Fruit fly (Drosophila melanogaster) whole organism, adult: ENCODE measurements around the gene mld.

ENCODE experiments used
- CG11617 ChIP-seq: fragments of 200-800 bp; sonication (Bioruptor generic); optimal IDR thresholded peaks from 2 replicates; lab custom pipeline; 2017; ENCODE audit warnings: mild to moderate bottlenecking, missing biosample characterization, missing genetic modification reagents, missing genetic modification characterization
- CG12768 ChIP-seq: fragments of 200-800 bp; sonication (Bioruptor generic); optimal IDR thresholded peaks from 2 replicates; lab custom pipeline; 2017; ENCODE audit warnings: missing biosample characterization, missing genetic modification characterization, mild to moderate bottlenecking, moderate library complexity, missing genetic modification reagents
- CG14711 ChIP-seq: fragments of 200-800 bp; sonication (Bioruptor generic); optimal IDR thresholded peaks from 2 replicates; lab custom pipeline; 2018; ENCODE audit warnings: missing biosample characterization, mild to moderate bottlenecking, missing genetic modification characterization, moderate library complexity
- CG1620 ChIP-seq: fragments of 200-800 bp; sonication (Bioruptor generic); optimal IDR thresholded peaks from 2 replicates; lab custom pipeline; 2016; ENCODE audit warnings: missing biosample characterization, missing genetic modification characterization
- CG33017 ChIP-seq: fragments of 200-800 bp; sonication (Bioruptor generic); optimal IDR thresholded peaks from 2 replicates; lab custom pipeline; 2018; ENCODE audit warnings: missing biosample characterization, mild to moderate bottlenecking, missing genetic modification characterization, moderate library complexity
- CG5204 ChIP-seq: fragments of 200-800 bp; sonication (Bioruptor generic); optimal IDR thresholded peaks from 2 replicates; lab custom pipeline; 2016; ENCODE audit warnings: missing biosample characterization, missing genetic modification characterization
- CG7045 ChIP-seq: fragments of 200-800 bp; sonication (Bioruptor generic); optimal IDR thresholded peaks from 2 replicates; lab custom pipeline; 2017; ENCODE audit warnings: missing biosample characterization, mild to moderate bottlenecking, missing genetic modification characterization
- CG7101 ChIP-seq: fragments of 200-800 bp; sonication (Bioruptor generic); optimal IDR thresholded peaks from 2 replicates; lab custom pipeline; 2018; ENCODE audit warnings: missing biosample characterization, mild to moderate bottlenecking, missing genetic modification characterization, moderate library complexity
- Clk ChIP-seq: fragments of 200-800 bp; sonication (Bioruptor generic); optimal IDR thresholded peaks from 2 replicates; lab custom pipeline; 2017; ENCODE audit warnings: missing biosample characterization, missing genetic modification characterization
- Crg-1 ChIP-seq: fragments of 200-800 bp; sonication (Bioruptor generic); optimal IDR thresholded peaks from 2 replicates; lab custom pipeline; 2016; ENCODE audit warnings: missing biosample characterization, missing genetic modification characterization
- Hr96 ChIP-seq: fragments of 200-800 bp; sonication (Bioruptor generic); optimal IDR thresholded peaks from 2 replicates; lab custom pipeline; 2016; ENCODE audit warnings: missing biosample characterization, missing genetic modification characterization
- Mnt ChIP-seq: fragments of 200-800 bp; sonication (Bioruptor generic); optimal IDR thresholded peaks from 2 replicates; lab custom pipeline; 2016; ENCODE audit warnings: missing biosample characterization, mild to moderate bottlenecking, missing genetic modification characterization
- bab1 ChIP-seq: fragments of 200-800 bp; sonication (Bioruptor generic); optimal IDR thresholded peaks from 3 replicates; lab custom pipeline; 2019; ENCODE audit warnings: missing biosample characterization, mild to moderate bottlenecking, missing genetic modification characterization, moderate library complexity
- cic ChIP-seq: fragments of 200-800 bp; sonication (Bioruptor generic); optimal IDR thresholded peaks from 2 replicates; lab custom pipeline; 2017; ENCODE audit warnings: missing biosample characterization, mild to moderate bottlenecking, missing genetic modification characterization, moderate library complexity
- cnc ChIP-seq, 2 experiments: fragments of >200 bp; optimal IDR thresholded peaks; 2 replicates each; lab custom pipeline; 2017
- kay ChIP-seq: fragments of 200-800 bp; sonication (Bioruptor generic); peaks from one replicate; lab custom pipeline; 2016; ENCODE audit warnings: missing biosample characterization, missing genetic modification characterization, borderline replicate concordance
- ovo ChIP-seq: fragments of 200-800 bp; sonication (Bioruptor generic); optimal IDR thresholded peaks from 2 replicates; lab custom pipeline; 2016; ENCODE audit warnings: missing biosample characterization, missing genetic modification characterization
- pad ChIP-seq: fragments of 200-800 bp; sonication (Bioruptor generic); optimal IDR thresholded peaks from 3 replicates; lab custom pipeline; 2017; ENCODE audit warnings: missing biosample characterization, missing genetic modification characterization, mild to moderate bottlenecking, moderate library complexity, missing genetic modification reagents
- tj ChIP-seq: fragments of 200-800 bp; sonication (Bioruptor generic); optimal IDR thresholded peaks from 3 replicates; lab custom pipeline; 2017; ENCODE audit warnings: missing biosample characterization, mild to moderate bottlenecking, missing genetic modification characterization, moderate library complexity
- toe ChIP-seq: fragments of 200-800 bp; sonication (Bioruptor generic); optimal IDR thresholded peaks from 2 replicates; lab custom pipeline; 2016; ENCODE audit warnings: missing biosample characterization, missing genetic modification characterization

mld gene

DNA sequence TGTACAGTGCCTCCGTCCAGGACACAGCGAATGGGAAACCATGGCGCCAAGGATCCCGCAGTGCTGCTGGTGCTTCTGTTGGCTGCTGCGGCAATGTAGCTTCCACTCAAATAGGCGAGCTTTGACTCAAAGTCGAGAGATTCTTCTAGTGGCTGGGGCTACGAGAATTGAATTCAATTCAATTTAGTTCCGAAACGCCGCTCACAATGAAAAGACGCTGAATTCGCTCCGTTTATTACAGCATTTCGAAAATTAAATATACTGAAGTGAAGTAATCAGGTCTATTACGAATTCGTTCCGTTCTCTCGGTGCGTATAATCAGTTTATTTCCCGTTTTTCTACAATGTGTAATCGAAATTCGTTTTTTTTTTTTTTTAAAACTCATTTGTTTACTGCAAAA, 36.6 kb upstream of the mld start:
- TF ChIP-seq CG12768 (no peak), cic (GFP tag; lab: Kevin White, UChicago) (peak; percentile 31)

DNA sequence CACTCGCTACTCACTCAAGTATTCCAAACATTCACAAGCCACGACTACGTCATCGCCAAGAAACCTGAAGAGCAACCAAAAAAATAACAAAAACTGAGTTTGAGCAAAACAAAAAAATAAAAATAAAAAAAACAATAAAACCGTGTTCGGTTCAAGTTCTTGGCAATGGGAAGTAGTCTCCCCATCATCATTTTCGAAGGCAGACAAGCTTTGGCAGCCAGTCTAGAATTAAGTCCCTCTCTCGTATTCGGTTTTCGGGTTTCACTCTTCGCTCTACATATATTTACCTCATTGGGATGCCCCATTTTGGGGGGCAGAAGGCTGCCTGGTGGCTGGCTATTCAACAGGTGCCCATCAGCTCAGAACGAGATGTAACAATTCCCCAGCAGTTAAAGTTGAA, 35.6 kb upstream of the mld start:
- TF ChIP-seq Mnt (no peak), CG33017 (tag; lab: Kevin White, UChicago) (no peak)

- TF ChIP-seq CG7101 (tag; lab: Kevin White, UChicago), result no peak
- TF ChIP-seq bab1 (GFP tag; lab: Kevin White, UChicago), result no peak
- TF ChIP-seq toe (GFP tag; lab: Kevin White, UChicago), result no peak
- TF ChIP-seq CG11617, result no peak
- no peak for TF ChIP-seq Mnt
- no peak for TF ChIP-seq cnc (optimal IDR thresholded peaks at IDR 0.05; lab: Kevin White, UChicago)
- TF ChIP-seq pad (GFP tag; lab: Kevin White, UChicago), result no peak
- TF ChIP-seq kay (GFP tag; lab: Kevin White, UChicago), result no peak
- TF ChIP-seq cic (GFP tag; lab: Kevin White, UChicago), result no peak
- no peak for TF ChIP-seq ovo
- TF ChIP-seq CG7045 (GFP tag; lab: Kevin White, UChicago), result no peak
- TF ChIP-seq Clk (GFP tag; lab: Kevin White, UChicago), result no peak
- no peak for TF ChIP-seq CG5204 (GFP tag; lab: Kevin White, UChicago)
- no peak for TF ChIP-seq CG12768
- TF ChIP-seq CG33017 (tag; lab: Kevin White, UChicago), result no peak
- no peak for TF ChIP-seq Hr96 (GFP tag; lab: Kevin White, UChicago)
- no peak for TF ChIP-seq Crg-1 (GFP tag; lab: Kevin White, UChicago)
- no peak for TF ChIP-seq tj (GFP tag; lab: Kevin White, UChicago)
- TF ChIP-seq CG14711, result no peak
Measured at dm6 chr3R:24550802-24551391, 34.6 kb upstream of the mld start.

- TF ChIP-seq CG11617, result no peak
- TF ChIP-seq Hr96 (GFP tag; lab: Kevin White, UChicago), result no peak
- no peak for TF ChIP-seq pad (GFP tag; lab: Kevin White, UChicago)
- TF ChIP-seq Crg-1 (GFP tag; lab: Kevin White, UChicago), result no peak
- no peak for TF ChIP-seq Mnt
- TF ChIP-seq cic (GFP tag; lab: Kevin White, UChicago), result no peak
- no peak for TF ChIP-seq Clk (GFP tag; lab: Kevin White, UChicago)
- TF ChIP-seq CG7101 (tag; lab: Kevin White, UChicago), result no peak
- no peak for TF ChIP-seq toe (GFP tag; lab: Kevin White, UChicago)
- no peak for TF ChIP-seq bab1 (GFP tag; lab: Kevin White, UChicago)
- no peak for TF ChIP-seq CG12768
- no peak for TF ChIP-seq cnc (optimal IDR thresholded peaks at IDR 0.05; lab: Kevin White, UChicago)
- TF ChIP-seq CG7045 (GFP tag; lab: Kevin White, UChicago), result no peak
Measured at dm6 chr3R:24555150-24555549, 30.3 kb upstream of the mld start.

DNA sequence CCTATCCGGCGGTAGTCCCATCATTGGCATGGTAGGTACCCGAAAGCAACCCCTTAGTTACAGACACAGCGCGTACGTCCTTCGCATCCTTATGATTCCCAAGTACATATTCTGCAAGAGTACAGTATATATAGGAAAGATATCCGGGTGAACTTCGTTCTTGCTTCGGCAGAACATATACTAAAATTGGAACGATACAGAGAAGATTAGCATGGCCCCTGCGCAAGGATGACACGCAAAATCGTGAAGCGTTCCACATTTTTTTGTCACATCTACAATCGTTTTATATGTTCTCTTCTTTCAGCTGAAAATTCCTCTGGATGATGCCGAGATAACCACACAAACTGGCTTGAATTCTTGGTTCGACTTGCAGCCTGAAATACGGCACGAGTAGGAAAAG, 29.5 kb upstream of the mld start:
- TF ChIP-seq CG1620 (GFP tag; lab: Kevin White, UChicago), result no peak
- peak; percentile 27 for TF ChIP-seq kay (GFP tag; lab: Kevin White, UChicago)

DNA sequence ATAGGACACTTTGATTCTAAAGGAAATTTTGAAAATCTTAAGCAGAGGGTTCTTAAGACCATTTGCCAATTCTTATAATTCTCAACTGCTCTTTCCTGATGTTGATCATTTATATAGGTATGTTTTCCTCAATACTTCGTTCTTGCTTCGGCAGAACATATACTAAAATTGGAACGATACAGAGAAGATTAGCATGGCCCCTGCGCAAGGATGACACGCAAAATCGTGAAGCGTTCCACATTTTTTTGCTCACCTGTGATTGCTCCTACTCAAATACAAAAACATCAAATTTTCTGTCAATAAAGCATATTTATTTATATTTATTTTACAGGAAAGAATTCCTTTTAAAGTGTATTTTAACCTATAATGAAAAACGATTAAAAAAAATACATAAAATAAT, 28.9 kb upstream of the mld start:
- TF ChIP-seq ovo (no peak), Clk (GFP tag; lab: Kevin White, UChicago) (no peak), bab1 (GFP tag; lab: Kevin White, UChicago) (no peak), cnc (optimal IDR thresholded peaks at IDR 0.05; lab: Kevin White, UChicago) (no peak), Mnt (no peak), cic (GFP tag; lab: Kevin White, UChicago) (no peak), CG1620 (GFP tag; lab: Kevin White, UChicago) (no peak), toe (GFP tag; lab: Kevin White, UChicago) (no peak), Hr96 (GFP tag; lab: Kevin White, UChicago) (no peak), tj (GFP tag; lab: Kevin White, UChicago) (no peak), Crg-1 (GFP tag; lab: Kevin White, UChicago) (no peak), CG33017 (tag; lab: Kevin White, UChicago) (no peak), CG14711 (no peak), CG11617 (no peak), kay (GFP tag; lab: Kevin White, UChicago) (no peak), CG12768 (no peak), CG5204 (GFP tag; lab: Kevin White, UChicago) (no peak), CG7101 (tag; lab: Kevin White, UChicago) (no peak), CG7045 (GFP tag; lab: Kevin White, UChicago) (no peak)

- TF ChIP-seq CG7101 (tag; lab: Kevin White, UChicago) (peak; percentile 47), pad (GFP tag; lab: Kevin White, UChicago) (peak; percentile 59), toe (GFP tag; lab: Kevin White, UChicago) (no peak), cnc (optimal IDR thresholded peaks at IDR 0.05; lab: Kevin White, UChicago) (peak; percentile 55 to 78), Hr96 (GFP tag; lab: Kevin White, UChicago) (no peak), CG33017 (tag; lab: Kevin White, UChicago) (no peak), Crg-1 (GFP tag; lab: Kevin White, UChicago) (peak; percentile 80), kay (GFP tag; lab: Kevin White, UChicago) (no peak), CG14711 (no peak), ovo (peak; percentile 23), CG7045 (GFP tag; lab: Kevin White, UChicago) (peak; percentile 4), CG11617 (peak; percentile 33), tj (GFP tag; lab: Kevin White, UChicago) (peak; percentile 18), cic (GFP tag; lab: Kevin White, UChicago) (peak; percentile 70), Clk (GFP tag; lab: Kevin White, UChicago) (no peak), bab1 (GFP tag; lab: Kevin White, UChicago) (peak; percentile 37), CG5204 (GFP tag; lab: Kevin White, UChicago) (no peak), Mnt (peak; percentile 17), CG12768 (peak; percentile 34), CG1620 (GFP tag; lab: Kevin White, UChicago) (peak; percentile 74)
Measured at dm6 chr3R:24557020-24557465, 28.4 kb upstream of the mld start.
